Worm (Caenorhabditis elegans): ENCODE results near the gene idpb-5.

Gene idpb-5

DNA sequence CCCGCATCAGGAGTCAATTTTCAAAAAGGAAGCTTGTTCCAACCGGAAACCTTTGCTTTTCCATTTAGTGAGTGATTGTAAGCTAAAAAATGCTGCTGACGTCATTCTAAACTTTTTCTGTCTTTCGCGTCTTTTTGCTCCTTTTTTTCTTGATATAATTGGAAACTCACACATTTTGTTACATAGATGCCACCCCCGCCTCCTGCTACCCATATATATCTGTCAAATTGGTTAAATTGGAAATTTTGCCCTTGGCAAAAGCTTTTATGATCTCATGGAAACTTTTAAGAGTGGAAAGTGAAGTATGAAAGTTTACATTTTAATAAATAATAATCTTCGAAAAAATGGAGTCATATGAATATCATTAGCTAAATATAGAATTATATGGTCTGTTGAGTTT lies 29.4 kb upstream of the idpb-5 start:
- no peak for TF ChIP-seq lin-26 (GFP tag; IDR thresholded peaks at IDR 0.05)
- no peak for TF ChIP-seq T07F8.4 (tag; optimal IDR thresholded peaks at IDR 0.05)
- no peak for TF ChIP-seq F37B4.10 (GFP tag; IDR thresholded peaks at IDR 0.05)
- no peak for TF ChIP-seq rcor-1 (GFP tag; IDR thresholded peaks at IDR 0.05)
- TF ChIP-seq Y53F4B.3 (GFP tag; IDR thresholded peaks at IDR 0.05) = no peak
- TF ChIP-seq lsl-1 (GFP tag; optimal IDR thresholded peaks at IDR 0.05) = no peak
- no peak for TF ChIP-seq rpc-1 (optimal IDR thresholded peaks at IDR 0.05)
- TF ChIP-seq rpc-1 (tag; optimal IDR thresholded peaks at IDR 0.05) = no peak
- no peak for TF ChIP-seq attf-3 (GFP tag; conservative IDR thresholded peaks at IDR 0.05)
- TF ChIP-seq ztf-6 (GFP tag; IDR thresholded peaks at IDR 0.05) = no peak
- TF ChIP-seq akir-1 (GFP tag; optimal IDR thresholded peaks at IDR 0.05) = no peak
- TF ChIP-seq Y56A3A.18 (GFP tag; IDR thresholded peaks at IDR 0.05) = no peak
- TF ChIP-seq pha-4 (tag; optimal IDR thresholded peaks at IDR 0.05) = no peak
- no peak for TF ChIP-seq hlh-12 (tag; optimal IDR thresholded peaks at IDR 0.05)
- no peak for TF ChIP-seq F55B11.4 (tag; optimal IDR thresholded peaks at IDR 0.05; ENCODE audit: borderline replicate concordance, insufficient read depth)
- TF ChIP-seq lag-1 (GFP tag; IDR thresholded peaks at IDR 0.05) = no peak
- no peak for TF ChIP-seq sea-2 (GFP tag; IDR thresholded peaks at IDR 0.05)
- TF ChIP-seq F39B2.1 (GFP tag; IDR thresholded peaks at IDR 0.05) = no peak
- TF ChIP-seq fkh-3 (tag; optimal IDR thresholded peaks at IDR 0.05) = no peak
- no peak for TF ChIP-seq nfyb-1 (GFP tag; IDR thresholded peaks at IDR 0.05)
- TF ChIP-seq B0336.3 (GFP tag; IDR thresholded peaks at IDR 0.05) = no peak

DNA sequence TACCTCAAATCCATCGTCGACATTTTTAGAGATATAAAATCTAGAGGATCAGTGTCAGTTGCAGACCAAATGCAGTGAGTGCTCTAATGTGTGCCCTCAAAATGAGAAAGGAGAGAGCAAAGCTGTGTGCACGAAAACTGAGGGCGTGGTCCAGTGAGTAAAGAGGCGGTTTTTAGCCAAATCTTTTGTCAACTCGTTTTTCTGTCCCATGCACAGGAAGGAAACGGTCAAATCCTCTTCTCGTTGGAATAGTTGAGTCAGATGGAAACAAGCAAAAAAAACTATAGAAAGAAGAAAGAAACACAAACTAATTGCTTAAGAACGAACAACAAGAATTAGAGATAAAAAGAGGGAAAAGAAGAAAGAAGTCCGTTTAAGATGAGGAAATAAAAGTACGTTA lies 27.4 kb upstream of the idpb-5 start, which contains the start of gene D2023.3:
Gene D2023.3 (minus strand): TSS at position 101 of the 400 bp plus-strand sequence.
- TF ChIP-seq ceh-79 (tag; optimal IDR thresholded peaks at IDR 0.05) = no peak
- TF ChIP-seq atf-7 (tag; optimal IDR thresholded peaks at IDR 0.05) = no peak
- no peak for TF ChIP-seq pha-4 (tag; optimal IDR thresholded peaks at IDR 0.05)
- no peak for TF ChIP-seq F39B2.1 (GFP tag; IDR thresholded peaks at IDR 0.05)
- TF ChIP-seq F33H1.4 (GFP tag; IDR thresholded peaks at IDR 0.05) = no peak
- no peak for TF ChIP-seq snpc-4 (GFP tag; optimal IDR thresholded peaks at IDR 0.05)
- no peak for TF ChIP-seq snpc-4 (tag; optimal IDR thresholded peaks at IDR 0.05)
- TF ChIP-seq hlh-26 (GFP tag; conservative IDR thresholded peaks at IDR 0.05) = no peak
- TF ChIP-seq lag-1 (GFP tag; IDR thresholded peaks at IDR 0.05) = no peak
- no peak for TF ChIP-seq lir-1 (GFP tag; conservative IDR thresholded peaks at IDR 0.05)
- TF ChIP-seq ZK185.1 (tag; optimal IDR thresholded peaks at IDR 0.05; ENCODE audit: poor library complexity, severe bottlenecking) = no peak
- TF ChIP-seq C17E4.6 (GFP tag; IDR thresholded peaks at IDR 0.05) = no peak
- TF ChIP-seq F37B4.10 (GFP tag; IDR thresholded peaks at IDR 0.05) = no peak
- TF ChIP-seq ets-4 (GFP tag; optimal IDR thresholded peaks at IDR 0.05) = no peak

DNA sequence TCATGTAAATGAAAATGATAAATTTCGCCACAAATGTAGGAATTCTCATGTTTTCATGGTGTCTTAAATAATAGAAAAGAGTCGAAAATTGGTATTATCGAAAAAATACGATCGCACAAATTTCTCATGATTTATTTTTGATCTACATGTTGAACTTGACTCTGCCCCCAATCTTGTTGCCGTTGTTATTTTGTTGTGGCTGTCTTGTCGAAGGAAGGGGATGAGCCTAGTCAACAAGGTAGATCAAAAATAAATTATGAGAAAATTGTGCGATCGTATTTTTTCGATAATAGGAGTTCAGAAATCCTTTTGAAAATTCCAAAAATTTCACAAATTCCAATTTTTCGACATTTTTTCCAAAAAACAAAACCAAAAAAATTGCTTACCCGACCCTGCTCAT lies 23.8 kb upstream of the idpb-5 start:
- TF ChIP-seq akir-1 (GFP tag; optimal IDR thresholded peaks at IDR 0.05) = no peak
- no peak for TF ChIP-seq K11D2.4 (GFP tag; IDR thresholded peaks at IDR 0.05)
- TF ChIP-seq Y53F4B.3 (GFP tag; IDR thresholded peaks at IDR 0.05) = no peak
- TF ChIP-seq pha-4 (tag; optimal IDR thresholded peaks at IDR 0.05) = no peak
- peak; percentile 39; the same call in 1 of the 2 replicates for TF ChIP-seq ceh-91 (GFP tag; IDR thresholded peaks at IDR 0.05)
- TF ChIP-seq him-1 (tag; optimal IDR thresholded peaks at IDR 0.05) = no peak
- peak; percentile 82 for TF ChIP-seq madf-6 (GFP tag; IDR thresholded peaks at IDR 0.05)
- no peak for TF ChIP-seq ceh-40 (GFP tag; IDR thresholded peaks at IDR 0.05)
- TF ChIP-seq egrh-3 (GFP tag; IDR thresholded peaks at IDR 0.05) = peak; percentile 22; the same call in 1 of the 2 replicates
- no peak for TF ChIP-seq mcd-1 (GFP tag; IDR thresholded peaks at IDR 0.05)
- TF ChIP-seq madf-8 (GFP tag; conservative IDR thresholded peaks at IDR 0.05) = peak; percentile 62
- TF ChIP-seq ztf-6 (GFP tag; IDR thresholded peaks at IDR 0.05) = no peak
- TF ChIP-seq cebp-2 (GFP tag; IDR thresholded peaks at IDR 0.05) = no peak
- no peak for TF ChIP-seq ets-4 (GFP tag; optimal IDR thresholded peaks at IDR 0.05)
- peak; percentile 21 for TF ChIP-seq efl-1 (GFP tag; optimal IDR thresholded peaks at IDR 0.05)
- no peak for TF ChIP-seq snpc-1.1 (tag; optimal IDR thresholded peaks at IDR 0.05; ENCODE audit: insufficient read depth)
- TF ChIP-seq nhr-27 (tag; optimal IDR thresholded peaks at IDR 0.05) = no peak
- TF ChIP-seq dox-1 (GFP tag; IDR thresholded peaks at IDR 0.05) = no peak
- no peak for TF ChIP-seq ccch-3 (GFP tag; optimal IDR thresholded peaks at IDR 0.05)
